Fruit fly (Drosophila melanogaster) S2 (cell line): ENCODE results near the gene Nepl9.

Experiments
- CG8478 ChIP-seq: fragments of >200 bp; optimal IDR thresholded peaks from 2 replicates; lab custom pipeline; 2018
- CTCF ChIP-seq, 2 experiments: fragments of >200 bp; optimal IDR thresholded peaks; 2 replicates each; lab custom pipeline; 2018

- TF ChIP-seq CG8478, result no peak
- no peak for TF ChIP-seq CTCF (optimal IDR thresholded peaks at IDR 0.05; lab: Kevin White, UChicago)
Observed at dm6 chr2L:16837158-16837557, at the start of gene Nepl9.
